Worm (Caenorhabditis elegans) whole organism, L4 larva: Measurements from ENCODE around the gene molo-1.

Experiments used
- F10B5.3 ChIP-seq: sonication (generic microtip); optimal IDR thresholded peaks from 2 replicates; lab custom pipeline; 2016; ENCODE audit warnings: mild to moderate bottlenecking, missing genetic modification characterization, missing compliant biosample characterization
- F26F4.8 ChIP-seq: fragments of 200-800 bp; sonication (Bioruptor generic); conservative IDR thresholded peaks from 2 replicates; pipeline ENCODE4 v1.3.6; 2022; ENCODE audit warnings: missing genetic modification characterization, missing compliant biosample characterization
- F49E8.2 ChIP-seq: sonication (generic microtip); optimal IDR thresholded peaks from 2 replicates; lab custom pipeline; 2016; ENCODE audit warnings: missing compliant biosample characterization, mild to moderate bottlenecking, missing genetic modification characterization, borderline replicate concordance
- R02D3.7 ChIP-seq: fragments of 150-350 bp; sonication (generic microtip); optimal IDR thresholded peaks from 3 replicates; lab custom pipeline; 2014; ENCODE audit warnings: missing biosample characterization, missing genetic modification characterization
- T20F7.1 ChIP-seq: fragments of 200-800 bp; sonication (Bioruptor generic); optimal IDR thresholded peaks from 2 replicates; lab custom pipeline; 2018; ENCODE audit warnings: mild to moderate bottlenecking, missing genetic modification characterization, missing compliant biosample characterization
- Y5F2A.4 ChIP-seq: fragments of 200-800 bp; sonication (Bioruptor generic); optimal IDR thresholded peaks from 2 replicates; lab custom pipeline; 2018; ENCODE audit warnings: mild to moderate bottlenecking, missing genetic modification characterization, missing compliant biosample characterization
- aha-1 ChIP-seq: fragments of 150-350 bp; peaks from one replicate; lab custom pipeline; 2014; ENCODE audit warnings: missing biosample characterization, missing genetic modification characterization
- aly-2 ChIP-seq: sonication (generic microtip); optimal IDR thresholded peaks from 2 replicates; lab custom pipeline; 2018; ENCODE audit warnings: missing biosample characterization, missing genetic modification characterization
- ama-1 ChIP-seq: fragments of 150-350 bp; optimal IDR thresholded peaks from 2 replicates; lab custom pipeline; 2014; ENCODE audit warnings: inconsistent platforms, mixed read lengths
- arid-1 ChIP-seq: fragments of 200-800 bp; sonication (Bioruptor generic); conservative IDR thresholded peaks from 2 replicates; pipeline ENCODE4 v1.3.6; 2022; ENCODE audit warnings: missing genetic modification reagents, missing genetic modification characterization, missing compliant biosample characterization
- ceh-28 ChIP-seq: fragments of 150-350 bp; optimal IDR thresholded peaks from 2 replicates; lab custom pipeline; 2014; ENCODE audit warnings: missing biosample characterization, missing genetic modification reagents, missing genetic modification characterization
- ceh-62 ChIP-seq: sonication (generic microtip); optimal IDR thresholded peaks from 2 replicates; lab custom pipeline; 2017; ENCODE audit warnings: missing biosample characterization, missing genetic modification characterization
- ceh-82 ChIP-seq: sonication (generic microtip); optimal IDR thresholded peaks from 2 replicates; lab custom pipeline; 2017; ENCODE audit warnings: missing biosample characterization, missing genetic modification characterization
- ces-1 ChIP-seq: fragments of 150-350 bp; sonication (generic microtip); optimal IDR thresholded peaks from 4 replicates; lab custom pipeline; 2014; ENCODE audit warnings: missing biosample characterization, missing genetic modification reagents, missing genetic modification characterization
- ctbp-1 ChIP-seq: fragments of 200-800 bp; sonication (Bioruptor generic); IDR thresholded peaks from 2 replicates; pipeline ENCODE4 v1.3.6; 2022; ENCODE audit warnings: missing genetic modification reagents, missing genetic modification characterization, missing compliant biosample characterization
- daf-12 ChIP-seq: fragments of 150-350 bp; optimal IDR thresholded peaks from 2 replicates; lab custom pipeline; 2014; ENCODE audit warnings: missing biosample characterization, missing genetic modification reagents, missing genetic modification characterization
- daf-16 ChIP-seq, 3 experiments: sonication (generic microtip); optimal IDR thresholded peaks; 2 replicates each; lab custom pipeline; 2016 to 2017; ENCODE audit warnings: missing genetic modification characterization in 3 of 3, missing genetic modification reagents in 3 of 3, mild to moderate bottlenecking in 2 of 3, missing compliant biosample characterization in 2 of 3, missing biosample characterization in 1 of 3, moderate library complexity in 1 of 3
- dmd-8 ChIP-seq: fragments of 200-800 bp; sonication (Bioruptor generic); IDR thresholded peaks from 2 replicates; pipeline ENCODE4 v1.3.6; 2022; ENCODE audit warnings: missing genetic modification characterization, missing compliant biosample characterization
- dpl-1 ChIP-seq: fragments of 150-350 bp; optimal IDR thresholded peaks from 2 replicates; lab custom pipeline; 2014; ENCODE audit warnings: missing biosample characterization, missing genetic modification reagents, missing genetic modification characterization
- dve-1 ChIP-seq: sonication (generic microtip); optimal IDR thresholded peaks from 2 replicates; lab custom pipeline; 2017; ENCODE audit warnings: antibody characterized with exemption, mild to moderate bottlenecking, missing genetic modification characterization, missing compliant biosample characterization; ENCODE audit not compliant: insufficient read depth
- egl-43 ChIP-seq: fragments of 200-800 bp; sonication (Bioruptor generic); IDR thresholded peaks from 2 replicates; pipeline ENCODE4 v1.3.6; 2022; ENCODE audit warnings: missing genetic modification reagents, missing genetic modification characterization, missing compliant biosample characterization
- fkh-10 ChIP-seq: fragments of 150-350 bp; optimal IDR thresholded peaks from 2 replicates; lab custom pipeline; 2014; ENCODE audit warnings: missing biosample characterization, missing genetic modification reagents, missing genetic modification characterization
- fos-1 ChIP-seq: fragments of 150-350 bp; optimal IDR thresholded peaks from 2 replicates; lab custom pipeline; 2014; ENCODE audit warnings: missing biosample characterization, missing genetic modification characterization
- gei-8 ChIP-seq: fragments of 200-800 bp; sonication (Bioruptor generic); optimal IDR thresholded peaks from 2 replicates; lab custom pipeline; 2018; ENCODE audit warnings: mild to moderate bottlenecking, missing genetic modification characterization, missing compliant biosample characterization
- hif-1 ChIP-seq, 2 experiments: sonication (generic microtip); optimal IDR thresholded peaks; 2 replicates each; lab custom pipeline; 2016 to 2017; ENCODE audit warnings: missing compliant biosample characterization in 2 of 2, missing genetic modification characterization in 2 of 2, missing genetic modification reagents in 2 of 2, missing genotype in 2 of 2, mild to moderate bottlenecking in 1 of 2
- jun-1 ChIP-seq: fragments of 150-350 bp; optimal IDR thresholded peaks from 2 replicates; lab custom pipeline; 2014; ENCODE audit warnings: missing biosample characterization, missing genetic modification reagents, missing genetic modification characterization
- lim-7 ChIP-seq: fragments of 200-800 bp; sonication (Bioruptor generic); IDR thresholded peaks from 2 replicates; pipeline ENCODE4 v1.3.6; 2022; ENCODE audit warnings: missing genetic modification characterization, missing compliant biosample characterization
- lin-1 ChIP-seq: fragments of 200-800 bp; sonication (Bioruptor generic); IDR thresholded peaks from 2 replicates; pipeline ENCODE4 v1.3.6; 2022; ENCODE audit warnings: missing genetic modification reagents, missing genetic modification characterization, missing compliant biosample characterization
- lin-29 ChIP-seq: fragments of 200-800 bp; sonication (Bioruptor generic); IDR thresholded peaks from 2 replicates; pipeline ENCODE4 v1.3.6; 2022; ENCODE audit warnings: missing genetic modification reagents, missing genetic modification characterization, missing compliant biosample characterization
- lin-38 ChIP-seq: fragments of 200-800 bp; sonication (Bioruptor generic); IDR thresholded peaks from 2 replicates; pipeline ENCODE4 v1.3.6; 2022; ENCODE audit warnings: missing genetic modification reagents, missing genetic modification characterization, missing compliant biosample characterization
- lin-39 ChIP-seq: fragments of 150-350 bp; optimal IDR thresholded peaks from 2 replicates; lab custom pipeline; 2014; ENCODE audit warnings: missing biosample characterization, missing genetic modification reagents, missing genetic modification characterization
- lsy-2 ChIP-seq, 2 experiments: fragments of 150-350 bp in 1 of 2; sonication (generic microtip) in 1 of 2; optimal IDR thresholded peaks; 2 replicates each; lab custom pipeline; 2014 to 2017; ENCODE audit warnings: missing biosample characterization in 2 of 2, missing genetic modification characterization in 2 of 2
- madf-5 ChIP-seq, 2 experiments: fragments of 200-800 bp; sonication (Bioruptor generic); IDR thresholded peaks; 2 replicates each; pipeline ENCODE4 v1.3.6; 2022; ENCODE audit warnings: missing compliant biosample characterization in 2 of 2, missing genetic modification characterization in 2 of 2
- madf-9 ChIP-seq: fragments of 200-800 bp; sonication (Bioruptor generic); conservative IDR thresholded peaks from 2 replicates; pipeline ENCODE4 v1.3.6; 2022; ENCODE audit warnings: missing genetic modification reagents, missing genetic modification characterization, missing compliant biosample characterization
- mdl-1 ChIP-seq, 2 experiments: fragments of 150-350 bp in 1 of 2; sonication (generic microtip) in 1 of 2; optimal IDR thresholded peaks; 2 replicates each; lab custom pipeline; 2014 to 2017; ENCODE audit warnings: missing biosample characterization in 2 of 2, missing genetic modification characterization in 2 of 2
- mxl-2 ChIP-seq: fragments of 200-800 bp; sonication (Bioruptor generic); conservative IDR thresholded peaks from 2 replicates; pipeline ENCODE4 v1.3.6; 2022; ENCODE audit warnings: missing genetic modification reagents, missing genetic modification characterization, missing compliant biosample characterization
- nhr-10 ChIP-seq: fragments of 150-350 bp; optimal IDR thresholded peaks from 2 replicates; lab custom pipeline; 2014; ENCODE audit warnings: missing biosample characterization, missing genetic modification characterization
- nhr-11 ChIP-seq: fragments of 150-350 bp; optimal IDR thresholded peaks from 2 replicates; lab custom pipeline; 2014; ENCODE audit warnings: missing biosample characterization, missing genetic modification characterization
- nhr-111 ChIP-seq: fragments of 200-800 bp; sonication (Bioruptor generic); optimal IDR thresholded peaks from 2 replicates; lab custom pipeline; 2018; ENCODE audit warnings: mild to moderate bottlenecking, missing genetic modification characterization, missing compliant biosample characterization
- nhr-25 ChIP-seq: sonication (generic microtip); optimal IDR thresholded peaks from 2 replicates; lab custom pipeline; 2017; ENCODE audit warnings: missing genetic modification characterization, mild to moderate bottlenecking, missing compliant biosample characterization, antibody characterized with exemption, moderate library complexity, borderline replicate concordance; ENCODE audit not compliant: insufficient read depth
- nhr-28 ChIP-seq: fragments of 150-350 bp; optimal IDR thresholded peaks from 2 replicates; lab custom pipeline; 2014; ENCODE audit warnings: missing biosample characterization, missing genetic modification characterization
- nhr-48 ChIP-seq: sonication (generic microtip); optimal IDR thresholded peaks from 2 replicates; lab custom pipeline; 2016; ENCODE audit warnings: mild to moderate bottlenecking, missing genetic modification characterization, missing compliant biosample characterization
- php-3 ChIP-seq: fragments of 200-800 bp; sonication (Bioruptor generic); IDR thresholded peaks from 2 replicates; pipeline ENCODE4 v1.3.6; 2022; ENCODE audit warnings: missing genetic modification reagents, missing genetic modification characterization, missing compliant biosample characterization
- saeg-2 ChIP-seq: fragments of 200-800 bp; sonication (Bioruptor generic); IDR thresholded peaks from 2 replicates; pipeline ENCODE4 v1.3.6; 2022; ENCODE audit warnings: missing genetic modification reagents, missing genetic modification characterization, missing compliant biosample characterization
- set-16 ChIP-seq: fragments of 200-800 bp; sonication (Bioruptor generic); IDR thresholded peaks from 2 replicates; pipeline ENCODE4 v1.3.6; 2022; ENCODE audit warnings: missing genetic modification reagents, missing genetic modification characterization, missing compliant biosample characterization
- snpc-4 ChIP-seq: fragments of 150-350 bp; optimal IDR thresholded peaks from 2 replicates; lab custom pipeline; 2014; ENCODE audit warnings: missing biosample characterization, missing genetic modification characterization
- tra-1 ChIP-seq: fragments of 200-800 bp; sonication (Bioruptor generic); IDR thresholded peaks from 2 replicates; pipeline ENCODE4 v1.3.6; 2022; ENCODE audit warnings: missing genetic modification reagents, missing genetic modification characterization, missing compliant biosample characterization
- vab-7 ChIP-seq: fragments of 200-800 bp; sonication (Bioruptor generic); IDR thresholded peaks from 2 replicates; pipeline ENCODE4 v1.3.6; 2022; ENCODE audit warnings: missing genetic modification reagents, missing genetic modification characterization, missing compliant biosample characterization
- zfp-3 ChIP-seq: fragments of 200-800 bp; sonication (Bioruptor generic); conservative IDR thresholded peaks from 2 replicates; pipeline ENCODE4 v1.3.6; 2022; ENCODE audit warnings: missing genetic modification reagents, missing genetic modification characterization, missing compliant biosample characterization
- zip-2 ChIP-seq: fragments of 150-350 bp; optimal IDR thresholded peaks from 2 replicates; lab custom pipeline; 2014; ENCODE audit warnings: missing biosample characterization, missing genetic modification characterization

Gene molo-1

ce11 chrIII:5554884-5555500, 18.8 kb upstream of the molo-1 start, which contains the start of the genes nmad-1 and hach-1 (continued):
- TF ChIP-seq nhr-10 (tag; lab: Kevin White, UChicago), result peak; percentile 42
- 0 out of 2 replicates have a peak, but pooled peaks have one; percentile 57 for TF ChIP-seq egl-43
- no peak for TF ChIP-seq saeg-2 (GFP tag; lab: Robert Waterston, UW)
- 0 out of 2 replicates have a peak, but pooled peaks have one; percentile 46 for TF ChIP-seq php-3 (GFP tag; lab: Robert Waterston, UW)
- TF ChIP-seq F10B5.3, result peak; percentile 14
- TF ChIP-seq dve-1 (tag; lab: Kevin White, UChicago), result peak; percentile 79
- TF ChIP-seq zip-2 (tag; lab: Kevin White, UChicago), result no peak
- peak; percentile 34 for TF ChIP-seq ceh-28 (tag; lab: Kevin White, UChicago)
- TF ChIP-seq F49E8.2 (tag; lab: Kevin White, UChicago), result no peak
- TF ChIP-seq ces-1 (GFP tag; lab: Kevin White, UChicago), result peak; percentile 82
- TF ChIP-seq nhr-25 (tag; lab: Kevin White, UChicago), result no peak
- peak; percentile 64; the same call in 1 of the 2 replicates for TF ChIP-seq lin-1 (GFP tag; lab: Robert Waterston, UW)
- TF ChIP-seq nhr-111 (GFP tag; lab: Kevin White, UChicago), result no peak
- no peak for TF ChIP-seq R02D3.7 (tag; lab: Kevin White, UChicago)
- no peak for TF ChIP-seq fos-1 (tag; lab: Kevin White, UChicago)
- no peak for TF ChIP-seq mdl-1 (tag; optimal IDR thresholded peaks at IDR 0.05; lab: Kevin White, UChicago)
- peak in 1 of 2 experiments; percentile 67 for TF ChIP-seq hif-1 (tag; optimal IDR thresholded peaks at IDR 0.05; lab: Kevin White, UChicago)
- no peak for TF ChIP-seq mxl-2 (GFP tag; lab: Robert Waterston, UW)
- TF ChIP-seq lin-38, result peak; percentile 79
- TF ChIP-seq lin-39 (tag; lab: Kevin White, UChicago), result no peak
- TF ChIP-seq snpc-4, result no peak
- TF ChIP-seq vab-7 (GFP tag; lab: Robert Waterston, UW), result peak; percentile 73
- peak; percentile 69 for TF ChIP-seq nhr-48 (tag; lab: Kevin White, UChicago)
- TF ChIP-seq daf-16 (GFP tag; optimal IDR thresholded peaks at IDR 0.05; lab: Kevin White, UChicago), result peak; percentile 18 to 49
- TF ChIP-seq daf-16 (tag; optimal IDR thresholded peaks at IDR 0.05; lab: Kevin White, UChicago), result peak; percentile 48
- no peak for TF ChIP-seq ama-1 (lab: Kevin White, UChicago)
- TF ChIP-seq aly-2 (tag; lab: Kevin White, UChicago), result no peak
- TF ChIP-seq madf-5 (GFP tag; IDR thresholded peaks at IDR 0.05; lab: Robert Waterston, UW), result no peak
- no peak for TF ChIP-seq gei-8
- TF ChIP-seq lin-29 (GFP tag; lab: Robert Waterston, UW), result no peak
- TF ChIP-seq dmd-8 (GFP tag; lab: Robert Waterston, UW), result no peak
- TF ChIP-seq zfp-3 (GFP tag; lab: Robert Waterston, UW), result no peak
- TF ChIP-seq tra-1, result no peak
- peak; percentile 58 for TF ChIP-seq ctbp-1 (GFP tag; lab: Robert Waterston, UW)
- TF ChIP-seq nhr-11 (tag; lab: Kevin White, UChicago), result no peak
- 0 out of 2 replicates have a peak, but pooled peaks have one; percentile 47 for TF ChIP-seq arid-1
- peak; percentile 27 for TF ChIP-seq nhr-28 (tag; lab: Kevin White, UChicago)
- TF ChIP-seq dpl-1 (GFP tag; lab: Kevin White, UChicago), result peak; percentile 76
- TF ChIP-seq ceh-82 (tag; lab: Kevin White, UChicago), result no peak
- peak in 1 of 2 experiments; percentile 81 for TF ChIP-seq lsy-2 (tag; optimal IDR thresholded peaks at IDR 0.05; lab: Kevin White, UChicago)
- TF ChIP-seq madf-9 (GFP tag; lab: Robert Waterston, UW), result 0 out of 2 replicates have a peak, but pooled peaks have one; percentile 34
- TF ChIP-seq daf-12 (tag; lab: Kevin White, UChicago), result no peak
- TF ChIP-seq jun-1 (tag; lab: Kevin White, UChicago), result no peak
- no peak for TF ChIP-seq lim-7 (GFP tag; lab: Robert Waterston, UW)
- TF ChIP-seq ceh-62 (tag; lab: Kevin White, UChicago), result no peak
- peak; percentile 64 for TF ChIP-seq T20F7.1
- no peak for TF ChIP-seq Y5F2A.4
- TF ChIP-seq set-16, result no peak
- no peak for TF ChIP-seq aha-1 (tag; lab: Kevin White, UChicago)
- TF ChIP-seq F26F4.8, result no peak
- peak; percentile 36 for TF ChIP-seq fkh-10 (GFP tag; lab: Kevin White, UChicago)
